Worm (Caenorhabditis elegans) whole organism, L4/young adult: ENCODE measurements around the gene clec-208.

Experiments
- W03F9.2 ChIP-seq: fragments of 150-350 bp; optimal IDR thresholded peaks from 2 replicates; lab custom pipeline; 2014; ENCODE audit warnings: missing biosample characterization, missing genetic modification characterization
- dao-5 ChIP-seq: sonication (generic microtip); optimal IDR thresholded peaks from 2 replicates; lab custom pipeline; 2016; ENCODE audit warnings: missing genotype, missing genetic modification characterization, moderate library complexity, missing compliant biosample characterization
- him-1 ChIP-seq: sonication (generic microtip); optimal IDR thresholded peaks from 2 replicates; lab custom pipeline; 2016; ENCODE audit warnings: missing genotype, missing genetic modification reagents, missing genetic modification characterization, missing compliant biosample characterization

DNA sequence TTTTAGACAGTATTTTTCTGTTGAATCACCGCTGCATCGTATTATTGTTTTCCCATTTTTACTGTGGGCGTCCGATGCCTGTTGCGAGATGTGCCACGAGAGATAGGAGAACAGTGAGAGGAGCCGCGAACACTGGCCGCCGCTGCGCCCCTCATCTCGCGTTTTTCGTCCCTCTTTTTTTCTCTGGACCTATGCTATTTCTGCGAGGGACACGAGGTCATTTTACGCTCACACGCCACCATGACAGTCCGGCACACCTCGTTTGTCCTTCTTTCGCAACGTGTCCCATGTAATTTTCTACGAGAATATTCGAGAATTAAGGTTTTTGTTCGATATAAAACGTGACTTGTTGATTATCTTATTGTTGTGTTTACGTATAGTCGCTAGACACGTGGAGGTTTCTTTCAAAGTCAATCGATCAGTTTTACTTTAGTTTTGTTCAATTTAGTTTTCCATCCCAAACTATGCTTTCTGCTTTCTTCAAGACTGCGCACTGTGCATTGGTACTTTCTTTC lies 29.7 kb upstream of the clec-208 start, which contains the start of gene lbp-9:
- TF ChIP-seq him-1 (tag; lab: Kevin White, UChicago) = no peak
- no peak for TF ChIP-seq dao-5 (tag; lab: Kevin White, UChicago)
- no peak for TF ChIP-seq W03F9.2 (tag; lab: Kevin White, UChicago)
